Fruit fly (Drosophila melanogaster) whole organism, prepupa: ENCODE results near the gene sro.
A peak's percentile ranks its signal among the peaks of the same experiment; 100 is the strongest.

Experiments used
- CG15336 ChIP-seq: fragments of 200-800 bp; sonication (Bioruptor generic); IDR thresholded peaks from 2 replicates; pipeline ENCODE4 v1.3.6; 2022; ENCODE audit warnings: missing biosample characterization, missing genetic modification characterization
- CG8319 ChIP-seq: fragments of 200-800 bp; sonication (Bioruptor generic); optimal IDR thresholded peaks from 3 replicates; lab custom pipeline; 2016; ENCODE audit warnings: missing biosample characterization, missing genetic modification characterization
- Met ChIP-seq: fragments of 200-800 bp; sonication (Bioruptor generic); optimal IDR thresholded peaks from 3 replicates; lab custom pipeline; 2016; ENCODE audit warnings: missing biosample characterization, missing genetic modification characterization
- Sox14 ChIP-seq: fragments of 200-800 bp; sonication (Bioruptor generic); optimal IDR thresholded peaks from 3 replicates; lab custom pipeline; 2016; ENCODE audit warnings: missing biosample characterization, missing genetic modification characterization
- dac ChIP-seq: fragments of 200-800 bp; sonication (Bioruptor generic); optimal IDR thresholded peaks from 2 replicates; lab custom pipeline; 2017; ENCODE audit warnings: missing biosample characterization, mild to moderate bottlenecking, missing genetic modification characterization
- spab ChIP-seq: fragments of 200-800 bp; sonication (Bioruptor generic); optimal IDR thresholded peaks from 2 replicates; lab custom pipeline; 2017; ENCODE audit warnings: missing biosample characterization, mild to moderate bottlenecking, missing genetic modification characterization, missing genetic modification reagents

- TF ChIP-seq Met (peak; percentile 0), CG15336 (GFP tag; lab: Robert Waterston, UW) (peak; percentile 47; the same call in 1 of the 2 replicates), Sox14 (GFP tag; lab: Kevin White, UChicago) (no peak), CG8319 (GFP tag; lab: Kevin White, UChicago) (no peak), spab (GFP tag; lab: Kevin White, UChicago) (no peak), dac (GFP tag; lab: Kevin White, UChicago) (no peak)
These were observed 12.0 kb upstream of the sro start for dm6 chr3R:29782367-29782766.
